Worm (Caenorhabditis elegans): ENCODE data around the gene hum-2.

- TF ChIP-seq him-1 (tag; optimal IDR thresholded peaks at IDR 0.05) = no peak
- TF ChIP-seq W03F9.2 (tag; optimal IDR thresholded peaks at IDR 0.05) = no peak
- no peak for TF ChIP-seq dao-5 (tag; optimal IDR thresholded peaks at IDR 0.05)
These were observed 1.6 kb upstream of the hum-2 start for ce11 chrV:9384359-9384758.

All from whole organism, L4/young adult.